Worm (Caenorhabditis elegans): ENCODE results near the gene Y25C1A.7.

Y25C1A.7 gene

ce11 chrII:3102018-3102417 lies 31.2 kb upstream of the Y25C1A.7 start, which contains the start of gene clec-121:
TSS of gene clec-121 (plus strand) at chrII:3102318.
- TF ChIP-seq C08G9.2 (tag; optimal IDR thresholded peaks at IDR 0.05), result no peak
- no peak for TF ChIP-seq unc-3 (GFP tag; conservative IDR thresholded peaks at IDR 0.05)
- TF ChIP-seq unc-3 (tag; optimal IDR thresholded peaks at IDR 0.05), result no peak
- TF ChIP-seq fax-1 (tag; optimal IDR thresholded peaks at IDR 0.05), result no peak
- no peak for TF ChIP-seq che-1 (tag; optimal IDR thresholded peaks at IDR 0.05)
- TF ChIP-seq ceh-22 (tag; optimal IDR thresholded peaks at IDR 0.05), result no peak
- no peak for TF ChIP-seq elt-4 (tag; optimal IDR thresholded peaks at IDR 0.05)
- TF ChIP-seq ceh-19 (GFP tag; optimal IDR thresholded peaks at IDR 0.05), result no peak
- TF ChIP-seq pqm-1 (tag; optimal IDR thresholded peaks at IDR 0.05), result no peak
- TF ChIP-seq tbx-2 (tag; optimal IDR thresholded peaks at IDR 0.05), result no peak

- TF ChIP-seq tbx-7 (tag; optimal IDR thresholded peaks at IDR 0.05), result no peak
Observed at ce11 chrII:3100546-3100945, 29.7 kb upstream of the Y25C1A.7 start, which contains the start of gene srg-24. TSS of gene srg-24 (minus strand) at chrII:3100646.

- no peak for TF ChIP-seq nhr-232 (tag; optimal IDR thresholded peaks at IDR 0.05)
- no peak for TF ChIP-seq ama-1 (optimal IDR thresholded peaks at IDR 0.05)
- no peak for TF ChIP-seq ceh-48 (tag; optimal IDR thresholded peaks at IDR 0.05)
- TF ChIP-seq ahr-1 (tag; optimal IDR thresholded peaks at IDR 0.05), result no peak
- TF ChIP-seq ceh-14 (tag; optimal IDR thresholded peaks at IDR 0.05), result no peak
- no peak for TF ChIP-seq nfya-1 (tag; optimal IDR thresholded peaks at IDR 0.05)
- TF ChIP-seq ets-4 (tag; optimal IDR thresholded peaks at IDR 0.05), result no peak
- TF ChIP-seq F13H6.1 (tag; optimal IDR thresholded peaks at IDR 0.05), result no peak
- TF ChIP-seq hlh-15 (tag; optimal IDR thresholded peaks at IDR 0.05), result no peak
- no peak for TF ChIP-seq eyg-1 (tag; optimal IDR thresholded peaks at IDR 0.05)
- no peak for TF ChIP-seq tbx-7 (tag; optimal IDR thresholded peaks at IDR 0.05)
- no peak for TF ChIP-seq fax-1 (tag; optimal IDR thresholded peaks at IDR 0.05)
- no peak for TF ChIP-seq dve-1 (tag; optimal IDR thresholded peaks at IDR 0.05)
- TF ChIP-seq unc-42 (tag; optimal IDR thresholded peaks at IDR 0.05), result no peak
Observed at ce11 chrII:3096857-3097256, 26.0 kb upstream of the Y25C1A.7 start, which contains the start of gene Y25C1A.14. TSS of gene Y25C1A.14 (minus strand) at chrII:3096957.

ce11 chrII:3096060-3096459 lies 25.2 kb upstream of the Y25C1A.7 start, which contains the start of gene srg-23:
TSS of gene srg-23 (minus strand) at chrII:3096160.
- TF ChIP-seq lim-6 (tag; optimal IDR thresholded peaks at IDR 0.05) (no peak), ceh-24 (tag; optimal IDR thresholded peaks at IDR 0.05) (no peak), elt-2 (tag; optimal IDR thresholded peaks at IDR 0.05) (no peak), pag-3 (tag; optimal IDR thresholded peaks at IDR 0.05; ENCODE audit: borderline replicate concordance) (no peak), nfya-1 (tag; optimal IDR thresholded peaks at IDR 0.05) (no peak), rnt-1 (tag; optimal IDR thresholded peaks at IDR 0.05) (no peak), C08G9.2 (tag; optimal IDR thresholded peaks at IDR 0.05) (no peak), unc-55 (GFP tag; optimal IDR thresholded peaks at IDR 0.05) (no peak), ceh-31 (tag; optimal IDR thresholded peaks at IDR 0.05) (no peak)

- TF ChIP-seq elt-2 (tag; optimal IDR thresholded peaks at IDR 0.05) (no peak), ceh-9 (tag; optimal IDR thresholded peaks at IDR 0.05) (no peak), mec-3 (tag; optimal IDR thresholded peaks at IDR 0.05; ENCODE audit: borderline replicate concordance) (no peak), rnt-1 (tag; optimal IDR thresholded peaks at IDR 0.05) (no peak), fkh-10 (GFP tag; optimal IDR thresholded peaks at IDR 0.05) (no peak), tbx-2 (tag; optimal IDR thresholded peaks at IDR 0.05) (no peak), fax-1 (tag; optimal IDR thresholded peaks at IDR 0.05) (no peak), ama-1 (optimal IDR thresholded peaks at IDR 0.05) (no peak), dmd-4 (tag; optimal IDR thresholded peaks at IDR 0.05; ENCODE audit: borderline replicate concordance) (no peak), hlh-6 (tag; optimal IDR thresholded peaks at IDR 0.05) (no peak), C38D4.7 (GFP tag; optimal IDR thresholded peaks at IDR 0.05) (no peak), dve-1 (tag; optimal IDR thresholded peaks at IDR 0.05) (no peak), hlh-30 (tag; optimal IDR thresholded peaks at IDR 0.05; ENCODE audit: insufficient read depth) (no peak), ceh-45 (GFP tag; IDR thresholded peaks at IDR 0.05) (no peak), gmeb-2 (tag; optimal IDR thresholded peaks at IDR 0.05) (no peak), pqm-1 (tag; optimal IDR thresholded peaks at IDR 0.05) (no peak)
Observed at ce11 chrII:3093352-3093751, 22.5 kb upstream of the Y25C1A.7 start, which contains the start of gene srg-22. TSS of gene srg-22 (minus strand) at chrII:3093452.
